Fruit fly (Drosophila melanogaster) whole organism, wandering third instar larva: ENCODE measurements around the gene CG42673.

Experiments
- CG9705 ChIP-seq: fragments of 200-800 bp; sonication (Bioruptor generic); optimal IDR thresholded peaks from 2 replicates; lab custom pipeline; 2018; ENCODE audit warnings: missing biosample characterization, mild to moderate bottlenecking, missing genetic modification characterization
- Dif ChIP-seq: fragments of 200-275, 200-300 bp; sonication (Bioruptor generic); optimal IDR thresholded peaks from 2 replicates; lab custom pipeline; 2018; ENCODE audit warnings: missing biosample characterization, missing genetic modification characterization; ENCODE audit not compliant: partially characterized antibody
- Hnf4 ChIP-seq: fragments of 200-800 bp; sonication (Bioruptor generic); optimal IDR thresholded peaks from 2 replicates; lab custom pipeline; 2016; ENCODE audit warnings: missing biosample characterization, mild to moderate bottlenecking, missing genetic modification characterization
- Hr78 ChIP-seq: fragments of >200 bp; optimal IDR thresholded peaks from 2 replicates; lab custom pipeline; 2017; ENCODE audit warnings: missing biosample characterization, missing genetic modification characterization
- Myc ChIP-seq: fragments of >200 bp; optimal IDR thresholded peaks from 2 replicates; lab custom pipeline; 2017
- OdsH ChIP-seq: fragments of 200-800 bp; sonication (Bioruptor generic); optimal IDR thresholded peaks from 2 replicates; lab custom pipeline; 2016; ENCODE audit warnings: missing biosample characterization, mild to moderate bottlenecking, missing genetic modification characterization
- lola ChIP-seq: fragments of >200 bp; optimal IDR thresholded peaks from 2 replicates; lab custom pipeline; 2017; ENCODE audit warnings: missing biosample characterization, missing genetic modification characterization
- psq ChIP-seq: fragments of 200-800 bp; sonication (Bioruptor generic); optimal IDR thresholded peaks from 3 replicates; lab custom pipeline; 2017; ENCODE audit warnings: missing biosample characterization, mild to moderate bottlenecking, missing genetic modification characterization, moderate library complexity
- sv ChIP-seq: fragments of 200-800 bp; sonication (Bioruptor generic); optimal IDR thresholded peaks from 3 replicates; lab custom pipeline; 2016; ENCODE audit warnings: missing biosample characterization, missing genetic modification characterization

DNA sequence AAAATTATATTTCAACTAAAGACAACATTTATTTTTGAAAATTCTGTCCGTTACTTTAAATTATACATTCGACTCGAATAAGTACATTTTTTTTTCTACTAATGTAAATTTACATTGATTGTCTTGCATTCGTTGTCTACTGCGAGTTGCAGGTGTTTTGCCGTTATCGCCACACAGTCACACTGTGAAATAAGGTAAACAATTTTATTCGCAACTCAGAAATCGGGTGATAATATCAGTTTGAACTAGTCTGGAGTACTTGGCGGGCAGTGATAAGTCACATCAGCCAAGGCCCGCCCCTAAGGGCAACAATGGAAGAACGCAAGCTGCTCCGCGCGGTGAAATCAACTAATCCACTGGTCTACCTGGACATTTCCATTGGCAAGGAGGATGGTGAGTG lies 82.9 kb downstream of the CG42673 start:
- TF ChIP-seq Myc (lab: Kevin White, UChicago) = no peak
- no peak for TF ChIP-seq OdsH
- TF ChIP-seq Hr78 (GFP tag; lab: Kevin White, UChicago) = no peak
- no peak for TF ChIP-seq psq
- TF ChIP-seq Dif (GFP tag; lab: Kevin White, UChicago) = no peak
- TF ChIP-seq CG9705 (GFP tag; lab: Kevin White, UChicago) = no peak
- no peak for TF ChIP-seq Hnf4 (GFP tag; lab: Kevin White, UChicago)
- no peak for TF ChIP-seq lola
- no peak for TF ChIP-seq sv
